Fruit fly (Drosophila melanogaster): ENCODE measurements around the gene CG43693.

The CG43693 gene

DNA sequence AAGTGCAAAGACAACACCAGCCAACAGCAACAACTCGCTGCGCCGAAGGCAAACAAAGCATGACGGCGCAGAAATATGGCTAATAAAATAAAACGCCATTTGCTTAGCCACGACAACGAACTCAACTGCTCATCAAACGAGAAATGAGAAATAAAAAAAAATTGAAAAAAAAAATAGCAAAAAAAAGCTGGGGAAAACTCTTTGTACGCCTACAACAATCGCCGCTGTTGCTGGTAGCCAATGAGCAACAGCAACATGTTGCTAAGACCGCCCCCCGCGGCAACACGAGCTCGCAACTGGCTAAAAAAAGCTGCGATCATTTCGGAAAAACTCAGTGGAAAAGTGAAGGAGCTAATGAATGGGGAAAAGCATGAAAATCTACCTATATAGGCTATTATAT is 61.3 kb downstream of the CG43693 start:
- TF ChIP-seq spab (GFP tag; optimal IDR thresholded peaks at IDR 0.05) (no peak), CG8119 (GFP tag; IDR thresholded peaks at IDR 0.05) (peak; percentile 66; the same call in 2 of the 3 replicates), CG32006 (GFP tag; optimal IDR thresholded peaks at IDR 0.05) (peak; percentile 3), CG6276 (GFP tag; optimal IDR thresholded peaks at IDR 0.05) (peak; percentile 25), cyc (GFP tag; optimal IDR thresholded peaks at IDR 0.05) (no peak), Ets21C (GFP tag; optimal IDR thresholded peaks at IDR 0.05) (no peak), CG10631 (GFP tag; optimal IDR thresholded peaks at IDR 0.05) (no peak), CG1621 (tag; optimal IDR thresholded peaks at IDR 0.05) (no peak), Eip78C (GFP tag) (peak; percentile 18), CG9139 (GFP tag; optimal IDR thresholded peaks at IDR 0.05) (no peak), CG6163 (GFP tag; IDR thresholded peaks at IDR 0.05) (no peak), Blimp-1 (GFP tag; optimal IDR thresholded peaks at IDR 0.05) (no peak), eg (GFP tag; IDR thresholded peaks at IDR 0.05) (0 out of 3 replicates have a peak, but pooled peaks have one; percentile 30), CG15336 (GFP tag; IDR thresholded peaks at IDR 0.05) (0 out of 2 replicates have a peak, but pooled peaks have one; percentile 31), net (GFP tag; optimal IDR thresholded peaks at IDR 0.05) (no peak), Hr39 (GFP tag; optimal IDR thresholded peaks at IDR 0.05) (no peak), CG6854 (GFP tag; optimal IDR thresholded peaks at IDR 0.05) (no peak), svp (GFP tag) (no peak), Hr4 (GFP tag; optimal IDR thresholded peaks at IDR 0.05) (no peak), Ets96B (tag; optimal IDR thresholded peaks at IDR 0.05) (no peak)

DNA sequence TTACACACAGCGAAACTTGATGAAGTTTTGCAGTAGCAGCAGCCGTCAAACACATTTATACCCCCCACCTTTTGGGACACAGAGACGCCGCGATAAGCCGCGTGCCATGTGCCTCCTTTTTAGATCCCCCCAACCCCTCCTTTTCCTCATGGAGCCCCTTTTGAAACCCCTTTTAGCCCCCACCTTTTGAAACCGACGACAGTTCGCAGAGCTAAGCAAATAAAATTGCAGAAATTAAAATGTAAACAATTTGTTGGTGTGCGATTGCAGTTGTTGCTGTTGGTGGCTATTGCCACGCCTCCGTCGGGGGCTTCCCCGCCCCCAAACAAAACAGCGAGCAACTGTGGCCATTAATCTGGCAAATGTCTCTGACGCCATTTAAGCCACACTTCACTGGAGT is 61.9 kb downstream of the CG43693 start:
- no peak for TF ChIP-seq CG10631 (GFP tag; optimal IDR thresholded peaks at IDR 0.05)
- no peak for TF ChIP-seq Met (GFP tag; optimal IDR thresholded peaks at IDR 0.05)
- no peak for TF ChIP-seq CG6854 (GFP tag; optimal IDR thresholded peaks at IDR 0.05)
- TF ChIP-seq CG9139 (GFP tag; optimal IDR thresholded peaks at IDR 0.05) = no peak
- TF ChIP-seq CG3032 (tag; optimal IDR thresholded peaks at IDR 0.05) = no peak
- TF ChIP-seq salr (GFP tag; optimal IDR thresholded peaks at IDR 0.05) = no peak
- TF ChIP-seq vri (GFP tag; optimal IDR thresholded peaks at IDR 0.05) = no peak
- TF ChIP-seq CG32006 (GFP tag; optimal IDR thresholded peaks at IDR 0.05) = no peak
- TF ChIP-seq Eip78C (GFP tag) = no peak
- TF ChIP-seq Sox102F (GFP tag; optimal IDR thresholded peaks at IDR 0.05) = no peak

DNA sequence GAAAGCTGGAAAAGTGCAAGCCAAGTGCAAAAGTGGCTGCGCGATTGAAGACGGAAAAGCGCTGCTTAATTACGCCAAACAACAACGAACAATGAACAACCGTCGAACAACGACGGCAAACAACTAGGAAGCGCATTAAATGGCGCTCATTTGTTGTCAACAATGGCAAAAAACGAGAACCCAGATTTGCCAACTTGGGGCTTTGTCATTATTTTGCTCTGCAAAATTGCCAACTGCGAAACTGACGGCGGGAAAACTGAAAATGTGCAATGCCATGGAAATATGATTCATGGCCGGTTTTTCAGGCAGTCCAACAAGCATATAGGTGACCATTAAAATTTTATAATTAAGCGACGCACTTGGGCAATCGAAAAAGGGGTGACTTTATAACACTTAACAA is 62.6 kb downstream of the CG43693 start:
- TF ChIP-seq vri (GFP tag; optimal IDR thresholded peaks at IDR 0.05) (no peak), svp (GFP tag) (no peak), fd59A (GFP tag; optimal IDR thresholded peaks at IDR 0.05) (no peak), CG8319 (GFP tag; optimal IDR thresholded peaks at IDR 0.05) (no peak), achi (GFP tag; optimal IDR thresholded peaks at IDR 0.05) (no peak), CG6163 (GFP tag; IDR thresholded peaks at IDR 0.05) (no peak), lz (GFP tag; optimal IDR thresholded peaks at IDR 0.05) (no peak), Hr39 (GFP tag; optimal IDR thresholded peaks at IDR 0.05) (no peak), Sox15 (GFP tag; optimal IDR thresholded peaks at IDR 0.05) (no peak), Hr4 (GFP tag; optimal IDR thresholded peaks at IDR 0.05) (no peak), OdsH (GFP tag; optimal IDR thresholded peaks at IDR 0.05) (no peak), CG6808 (GFP tag; optimal IDR thresholded peaks at IDR 0.05) (no peak), Lpt (GFP tag; optimal IDR thresholded peaks at IDR 0.05) (no peak)

DNA sequence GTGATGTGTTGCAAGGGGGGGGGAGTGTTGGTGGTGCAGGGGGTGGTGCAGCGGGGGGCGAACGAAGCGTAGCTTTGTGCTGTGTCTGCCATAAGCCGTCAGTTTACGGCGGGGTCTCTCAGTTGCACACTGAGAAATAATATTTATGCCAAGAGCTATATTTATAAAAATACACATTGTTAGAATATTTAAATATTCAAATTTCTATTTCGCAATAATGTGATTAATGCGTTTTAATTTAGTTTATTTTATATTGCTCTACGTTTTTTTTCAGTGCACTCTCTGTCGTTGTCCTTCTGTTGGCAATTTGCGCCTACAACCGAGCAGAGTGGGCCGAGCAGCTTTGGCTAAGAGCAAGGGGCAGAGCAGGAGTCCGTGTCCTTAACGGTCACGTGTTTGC is 64.6 kb downstream of the CG43693 start:
- TF ChIP-seq Met (GFP tag; optimal IDR thresholded peaks at IDR 0.05) (no peak), CG4318 (GFP tag; optimal IDR thresholded peaks at IDR 0.05) (no peak), fkh (GFP tag; optimal IDR thresholded peaks at IDR 0.05) (no peak), Hr38 (GFP tag; optimal IDR thresholded peaks at IDR 0.05) (no peak), salr (GFP tag; optimal IDR thresholded peaks at IDR 0.05) (no peak), CG11294 (GFP tag; IDR thresholded peaks at IDR 0.05) (peak; percentile 29; the same call in 1 of the 2 replicates), spab (GFP tag; optimal IDR thresholded peaks at IDR 0.05) (peak; percentile 1), CG32006 (GFP tag; optimal IDR thresholded peaks at IDR 0.05) (peak; percentile 14), esn (GFP tag; optimal IDR thresholded peaks at IDR 0.05) (no peak), CG8319 (GFP tag; optimal IDR thresholded peaks at IDR 0.05) (no peak), OdsH (GFP tag; optimal IDR thresholded peaks at IDR 0.05) (no peak), CG10669 (GFP tag; optimal IDR thresholded peaks at IDR 0.05) (no peak), CG6792 (GFP tag; optimal IDR thresholded peaks at IDR 0.05) (no peak), vri (GFP tag; optimal IDR thresholded peaks at IDR 0.05) (no peak), Blimp-1 (GFP tag; optimal IDR thresholded peaks at IDR 0.05) (no peak), eg (GFP tag; IDR thresholded peaks at IDR 0.05) (0 out of 3 replicates have a peak, but pooled peaks have one; percentile 21), CG3919 (GFP tag; optimal IDR thresholded peaks at IDR 0.05) (no peak), CG8632 (GFP tag; optimal IDR thresholded peaks at IDR 0.05) (no peak), Sox15 (GFP tag; optimal IDR thresholded peaks at IDR 0.05) (no peak), CG7368 (GFP tag; optimal IDR thresholded peaks at IDR 0.05) (no peak), lz (GFP tag; optimal IDR thresholded peaks at IDR 0.05) (no peak), CG6808 (GFP tag; optimal IDR thresholded peaks at IDR 0.05) (no peak), CG9139 (GFP tag; optimal IDR thresholded peaks at IDR 0.05) (no peak), Eip78C (GFP tag) (peak; percentile 5), fd59A (GFP tag; optimal IDR thresholded peaks at IDR 0.05) (no peak), CG8119 (GFP tag; IDR thresholded peaks at IDR 0.05) (peak; percentile 58; the same call in 2 of the 3 replicates), topi (GFP tag; optimal IDR thresholded peaks at IDR 0.05) (no peak), CG6163 (GFP tag; IDR thresholded peaks at IDR 0.05) (peak; percentile 53; the same call in 2 of the 3 replicates)
